Fruit fly (Drosophila melanogaster) whole organism, embryonic: ENCODE results near the gene CG6325.

Experiments
- Atf6 ChIP-seq: fragments of 200-800 bp; sonication (Bioruptor generic); IDR thresholded peaks from 2 replicates; pipeline ENCODE4 v1.3.6; 2022; ENCODE audit warnings: missing biosample characterization, missing genetic modification characterization
- Awh ChIP-seq: fragments of 200-800 bp; sonication (Bioruptor generic); IDR thresholded peaks from 2 replicates; pipeline ENCODE4, ENCODE4 v1.3.6; 2022; ENCODE audit warnings: missing biosample characterization, missing genetic modification characterization
- BEAF-32 ChIP-seq: fragments of 200-800 bp; sonication (Bioruptor generic); optimal IDR thresholded peaks from 3 replicates; lab custom pipeline; 2017; ENCODE audit warnings: missing biosample characterization, missing genetic modification characterization, mild to moderate bottlenecking, moderate library complexity, missing genetic modification reagents
- CG10321 ChIP-seq: fragments of 200-800 bp; sonication (Bioruptor generic); IDR thresholded peaks from 2 replicates; pipeline ENCODE4 v1.3.6; 2022; ENCODE audit warnings: missing biosample characterization, missing genetic modification characterization
- CG10431 ChIP-seq: fragments of 200-800 bp; sonication (Bioruptor generic); optimal IDR thresholded peaks from 3 replicates; lab custom pipeline; 2018; ENCODE audit warnings: missing biosample characterization, mild to moderate bottlenecking, missing genetic modification characterization
- CG12219 ChIP-seq: fragments of 200-800 bp; sonication (Bioruptor generic); optimal IDR thresholded peaks from 3 replicates; lab custom pipeline; 2018; ENCODE audit warnings: missing biosample characterization, mild to moderate bottlenecking, missing genetic modification characterization
- CG12391 ChIP-seq: fragments of 200-800 bp; sonication (Bioruptor generic); optimal IDR thresholded peaks from 3 replicates; lab custom pipeline; 2018; ENCODE audit warnings: missing biosample characterization, mild to moderate bottlenecking, missing genetic modification characterization, moderate library complexity
- CG13775 ChIP-seq: fragments of 200-800 bp; sonication (Bioruptor generic); optimal IDR thresholded peaks from 3 replicates; lab custom pipeline; 2017; ENCODE audit warnings: missing biosample characterization, mild to moderate bottlenecking, missing genetic modification characterization
- CG17359 ChIP-seq: fragments of 200-800 bp; sonication (Bioruptor generic); optimal IDR thresholded peaks from 3 replicates; lab custom pipeline; 2018; ENCODE audit warnings: missing biosample characterization, mild to moderate bottlenecking, missing genetic modification characterization, moderate library complexity
- CG17361 ChIP-seq: fragments of 200-800 bp; sonication (Bioruptor generic); IDR thresholded peaks from 3 replicates; pipeline ENCODE4 v1.3.6; 2022; ENCODE audit warnings: missing biosample characterization, missing genetic modification characterization
- CG17385 ChIP-seq: fragments of 200-800 bp; sonication (Bioruptor generic); optimal IDR thresholded peaks from 3 replicates; lab custom pipeline; 2018; ENCODE audit warnings: missing biosample characterization, mild to moderate bottlenecking, missing genetic modification characterization
- CG18599 ChIP-seq: fragments of 200-800 bp; sonication (Bioruptor generic); optimal IDR thresholded peaks from 3 replicates; lab custom pipeline; 2017; ENCODE audit warnings: missing biosample characterization, missing genetic modification characterization, mild to moderate bottlenecking, moderate library complexity, missing genetic modification reagents
- CG2129 ChIP-seq: fragments of 200-800 bp; sonication (Bioruptor generic); IDR thresholded peaks from 2 replicates; pipeline ENCODE4 v1.3.6; 2022; ENCODE audit warnings: missing biosample characterization, missing genetic modification characterization; ENCODE audit not compliant: partially characterized antibody
- CG2875 ChIP-seq: fragments of 200-800 bp; sonication (Bioruptor generic); optimal IDR thresholded peaks from 2 replicates; lab custom pipeline; 2017; ENCODE audit warnings: missing biosample characterization, mild to moderate bottlenecking, missing genetic modification characterization, missing genetic modification reagents
- CG2889 ChIP-seq: fragments of 200-800 bp; sonication (Bioruptor generic); IDR thresholded peaks from 3 replicates; pipeline ENCODE4 v1.3.6; 2022; ENCODE audit warnings: missing biosample characterization, missing genetic modification characterization
- CG30403 ChIP-seq: fragments of 200-800 bp; sonication (Bioruptor generic); optimal IDR thresholded peaks from 3 replicates; lab custom pipeline; 2016; ENCODE audit warnings: missing biosample characterization, missing genetic modification characterization
- CG31441 ChIP-seq: fragments of 200-800 bp; sonication (Bioruptor generic); IDR thresholded peaks from 2 replicates; pipeline ENCODE4 v1.3.6; 2022; ENCODE audit warnings: missing biosample characterization, missing genetic modification characterization
- CG32532 ChIP-seq: fragments of 200-800 bp; sonication (Bioruptor generic); IDR thresholded peaks from 2 replicates; pipeline ENCODE4 v1.3.6; 2022; ENCODE audit warnings: missing biosample characterization, missing genetic modification characterization
- CG3407 ChIP-seq: fragments of 200-800 bp; sonication (Bioruptor generic); optimal IDR thresholded peaks from 2 replicates; lab custom pipeline; 2018; ENCODE audit warnings: missing biosample characterization, mild to moderate bottlenecking, missing genetic modification characterization
- CG34376 ChIP-seq: fragments of 200-800 bp; sonication (Bioruptor generic); optimal IDR thresholded peaks from 2 replicates; lab custom pipeline; 2018; ENCODE audit warnings: missing biosample characterization, mild to moderate bottlenecking, missing genetic modification characterization
- CG3995 ChIP-seq: fragments of 200-800 bp; sonication (Bioruptor generic); optimal IDR thresholded peaks from 3 replicates; lab custom pipeline; 2016; ENCODE audit warnings: missing biosample characterization, missing genetic modification characterization
- CG4707 ChIP-seq: fragments of 200-800 bp; sonication (Bioruptor generic); optimal IDR thresholded peaks from 2 replicates; lab custom pipeline; 2018; ENCODE audit warnings: missing biosample characterization, mild to moderate bottlenecking, missing genetic modification characterization, moderate library complexity
- CG6689 ChIP-seq: fragments of 200-800 bp; sonication (Bioruptor generic); IDR thresholded peaks from 2 replicates; pipeline ENCODE4 v1.3.6; 2022; ENCODE audit warnings: missing biosample characterization, missing genetic modification characterization
- CG7928 ChIP-seq: fragments of 200-800 bp; sonication (Bioruptor generic); optimal IDR thresholded peaks from 2 replicates; lab custom pipeline; 2017; ENCODE audit warnings: missing biosample characterization, mild to moderate bottlenecking, missing genetic modification characterization
- Chrac-16 ChIP-seq: fragments of 200-800 bp; sonication (Bioruptor generic); optimal IDR thresholded peaks from 3 replicates; lab custom pipeline; 2016; ENCODE audit warnings: missing biosample characterization, missing genetic modification characterization
- CrebB ChIP-seq: fragments of 200-800 bp; sonication (Bioruptor generic); optimal IDR thresholded peaks from 3 replicates; lab custom pipeline; 2018; ENCODE audit warnings: missing biosample characterization, mild to moderate bottlenecking, missing genetic modification characterization
- Drgx ChIP-seq: fragments of 200-800 bp; sonication (Bioruptor generic); IDR thresholded peaks from 2 replicates; pipeline ENCODE4 v1.3.6; 2022; ENCODE audit warnings: missing biosample characterization, missing genetic modification characterization
- Eip74EF ChIP-seq, 2 experiments: fragments of 200-800 bp in 1 of 2; fragments of >200 bp in 1 of 2; sonication (Bioruptor generic) in 1 of 2; optimal IDR thresholded peaks; 2 replicates each; lab custom pipeline; 2017 to 2019; ENCODE audit warnings: missing biosample characterization in 2 of 2, missing genetic modification characterization in 2 of 2, mild to moderate bottlenecking in 1 of 2, moderate library complexity in 1 of 2
- HmgZ ChIP-seq: fragments of 200-800 bp; sonication (Bioruptor generic); optimal IDR thresholded peaks from 2 replicates; lab custom pipeline; 2018; ENCODE audit warnings: missing biosample characterization, mild to moderate bottlenecking, missing genetic modification characterization
- Hsf ChIP-seq: fragments of 200-800 bp; sonication (Bioruptor generic); optimal IDR thresholded peaks from 3 replicates; lab custom pipeline; 2016; ENCODE audit warnings: missing biosample characterization, missing genetic modification characterization
- Jarid2 ChIP-seq: fragments of 200-800 bp; sonication (Bioruptor generic); optimal IDR thresholded peaks from 3 replicates; lab custom pipeline; 2017; ENCODE audit warnings: mild to moderate bottlenecking, missing biosample characterization, missing genetic modification reagents, missing genetic modification characterization
- NK7.1 ChIP-seq: fragments of 200-800 bp; sonication (Bioruptor generic); optimal IDR thresholded peaks from 3 replicates; lab custom pipeline; 2016; ENCODE audit warnings: missing biosample characterization, missing genetic modification characterization
- Nf-YB ChIP-seq: fragments of 200-800 bp; sonication (Bioruptor generic); optimal IDR thresholded peaks from 3 replicates; lab custom pipeline; 2019; ENCODE audit warnings: missing biosample characterization, mild to moderate bottlenecking, missing genetic modification characterization, moderate library complexity
- Xrp1 ChIP-seq: fragments of 200-800 bp; sonication (Bioruptor generic); IDR thresholded peaks from 2 replicates; pipeline ENCODE4 v1.3.6; 2022; ENCODE audit warnings: missing biosample characterization, missing genetic modification characterization
- bcd ChIP-seq: fragments of 200-800 bp; sonication (Bioruptor generic); optimal IDR thresholded peaks from 2 replicates; lab custom pipeline; 2017; ENCODE audit warnings: missing biosample characterization, mild to moderate bottlenecking, missing genetic modification characterization
- bigmax ChIP-seq: fragments of 200-800 bp; sonication (Bioruptor generic); optimal IDR thresholded peaks from 2 replicates; lab custom pipeline; 2018; ENCODE audit warnings: missing biosample characterization, mild to moderate bottlenecking, missing genetic modification characterization
- dpn ChIP-seq, 2 experiments: fragments of 200-800 bp; sonication (Bioruptor generic); optimal IDR thresholded peaks; 3 replicates each; lab custom pipeline; 2016; ENCODE audit warnings: missing biosample characterization in 2 of 2, missing genetic modification characterization in 2 of 2
- emc ChIP-seq: fragments of 200-800 bp; sonication (Bioruptor generic); optimal IDR thresholded peaks from 2 replicates; lab custom pipeline; 2016; ENCODE audit warnings: missing biosample characterization, missing genetic modification characterization
- ind ChIP-seq: fragments of 200-800 bp; sonication (Bioruptor generic); optimal IDR thresholded peaks from 3 replicates; lab custom pipeline; 2016; ENCODE audit warnings: missing biosample characterization, missing genetic modification characterization
- kah ChIP-seq: fragments of 200-800 bp; sonication (Bioruptor generic); optimal IDR thresholded peaks from 2 replicates; lab custom pipeline; 2018; ENCODE audit warnings: missing biosample characterization, mild to moderate bottlenecking, missing genetic modification characterization
- ken ChIP-seq: fragments of 200-800 bp; sonication (Bioruptor generic); IDR thresholded peaks from 3 replicates; pipeline ENCODE4 v1.3.6; 2022; ENCODE audit warnings: missing biosample characterization, missing genetic modification characterization
- lab ChIP-seq: fragments of 200-800 bp; sonication (Bioruptor generic); optimal IDR thresholded peaks from 3 replicates; lab custom pipeline; 2017; ENCODE audit warnings: missing biosample characterization, missing genetic modification characterization, mild to moderate bottlenecking, moderate library complexity, missing genetic modification reagents
- nerfin-1 ChIP-seq: fragments of 200-800 bp; sonication (Bioruptor generic); optimal IDR thresholded peaks from 3 replicates; lab custom pipeline; 2019; ENCODE audit warnings: missing biosample characterization, mild to moderate bottlenecking, missing genetic modification characterization, moderate library complexity
- pum ChIP-seq: fragments of 200-800 bp; sonication (Bioruptor generic); optimal IDR thresholded peaks from 2 replicates; lab custom pipeline; 2016; ENCODE audit warnings: missing biosample characterization, missing genetic modification characterization
- sens ChIP-seq: fragments of 200-800 bp; sonication (Bioruptor generic); peaks from one replicate; lab custom pipeline; 2016; ENCODE audit warnings: missing biosample characterization, missing genetic modification characterization
- so ChIP-seq: fragments of 200-800 bp; sonication (Bioruptor generic); IDR thresholded peaks from 3 replicates; pipeline ENCODE4 v1.3.6; 2022; ENCODE audit warnings: missing biosample characterization, missing genetic modification characterization
- sr ChIP-seq: fragments of 200-800 bp; sonication (Bioruptor generic); IDR thresholded peaks from 3 replicates; pipeline ENCODE4 v1.3.6; 2022; ENCODE audit warnings: missing biosample characterization, missing genetic modification characterization
- unpg ChIP-seq: fragments of 200-800 bp; sonication (Bioruptor generic); optimal IDR thresholded peaks from 3 replicates; lab custom pipeline; 2018; ENCODE audit warnings: missing biosample characterization, mild to moderate bottlenecking, missing genetic modification characterization, moderate library complexity
- zfh1 ChIP-seq: fragments of 200-800 bp; sonication (Bioruptor generic); IDR thresholded peaks from 3 replicates; pipeline ENCODE4 v1.3.6; 2022; ENCODE audit warnings: missing biosample characterization, missing genetic modification characterization

CG6325 gene

DNA sequence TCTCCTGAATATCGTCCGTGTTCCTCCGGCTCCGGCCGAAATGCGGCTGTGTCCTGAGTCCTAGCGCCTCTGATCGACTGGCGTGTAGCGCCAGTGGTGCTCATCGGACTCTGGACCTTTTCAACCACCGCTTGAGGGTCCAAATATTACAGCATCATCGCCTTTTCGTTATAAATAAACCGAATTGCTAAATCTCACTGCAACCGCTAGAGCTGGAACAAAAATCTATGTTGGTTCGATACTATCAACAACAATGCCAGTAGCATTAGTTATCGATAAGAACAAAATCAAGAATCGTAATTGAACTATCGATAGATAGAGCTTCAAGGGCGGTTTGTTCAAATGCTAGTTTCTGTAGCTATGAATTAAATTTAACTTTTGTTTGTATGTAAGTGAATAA lies at the start of gene CG6325 (continued):
- no peak for TF ChIP-seq CG2889 (GFP tag; lab: Robert Waterston, UW)
- TF ChIP-seq Jarid2 (GFP tag; lab: Kevin White, UChicago): no peak
- peak; percentile 2 for TF ChIP-seq CrebB (tag; lab: Kevin White, UChicago)
- no peak for TF ChIP-seq Awh (GFP tag; lab: Robert Waterston, UW)
- no peak for TF ChIP-seq nerfin-1 (tag; lab: Kevin White, UChicago)
- TF ChIP-seq CG32532 (GFP tag; lab: Robert Waterston, UW): no peak
- TF ChIP-seq ind (GFP tag; lab: Kevin White, UChicago): no peak
- TF ChIP-seq Hsf (GFP tag; lab: Kevin White, UChicago): no peak
- TF ChIP-seq so (GFP tag; lab: Robert Waterston, UW): no peak
- TF ChIP-seq CG7928 (GFP tag; lab: Kevin White, UChicago): no peak
- no peak for TF ChIP-seq CG10321
- TF ChIP-seq CG34376 (GFP tag; lab: Kevin White, UChicago): no peak
- peak; percentile 91 for TF ChIP-seq CG2129 (GFP tag; lab: Robert Waterston, UW)
- no peak for TF ChIP-seq CG3995
- TF ChIP-seq CG2875 (GFP tag; lab: Kevin White, UChicago): no peak
- TF ChIP-seq, all 482 proteins: peak for 69

- peak; percentile 46; the same call in 1 of the 2 replicates for TF ChIP-seq Drgx
- no peak for TF ChIP-seq ken
- no peak for TF ChIP-seq CG4707 (GFP tag; lab: Kevin White, UChicago)
- no peak for TF ChIP-seq Chrac-16 (GFP tag; lab: Kevin White, UChicago)
- no peak for TF ChIP-seq Atf6 (GFP tag; lab: Robert Waterston, UW)
- TF ChIP-seq sr: no peak
- TF ChIP-seq CG10431 (GFP tag; lab: Kevin White, UChicago): no peak
These were observed 47.8 kb upstream of the CG6325 start for dm6 chr3R:10454909-10455308.

DNA sequence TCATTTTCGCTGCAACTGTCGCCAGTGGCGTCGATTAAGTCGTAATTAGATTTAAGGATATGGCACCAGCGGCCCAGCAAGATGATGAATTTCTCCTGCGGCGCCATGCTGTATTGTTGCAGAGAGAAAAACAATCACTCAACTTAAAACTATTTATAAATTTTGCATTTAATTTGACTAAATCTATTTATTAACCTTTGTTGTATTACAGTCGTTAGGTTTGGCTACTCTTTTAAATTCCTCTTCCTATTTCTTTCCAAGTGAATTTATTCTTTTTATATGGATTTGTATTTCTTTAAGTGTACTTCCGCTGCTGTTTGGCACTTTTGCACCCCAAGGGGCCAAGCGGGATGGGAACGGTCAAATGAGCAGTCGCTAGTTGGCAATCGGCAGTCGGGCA lies 41.9 kb upstream of the CG6325 start:
- TF ChIP-seq pum (GFP tag; lab: Kevin White, UChicago) (peak; percentile 8), Eip74EF (GFP tag; optimal IDR thresholded peaks at IDR 0.05; lab: Kevin White, UChicago) (peak in 1 of 2 experiments; percentile 19), zfh1 (GFP tag; lab: Robert Waterston, UW) (peak; percentile 39; the same call in 1 of the 3 replicates), HmgZ (tag; lab: Kevin White, UChicago) (no peak), bigmax (GFP tag; lab: Kevin White, UChicago) (no peak), CG13775 (peak; percentile 8), CG17385 (GFP tag; lab: Kevin White, UChicago) (peak; percentile 9), CG30403 (GFP tag; lab: Kevin White, UChicago) (peak; percentile 25), CG17359 (tag; lab: Kevin White, UChicago) (peak; percentile 51), emc (no peak), CG12219 (GFP tag; lab: Kevin White, UChicago) (peak; percentile 2), CG31441 (GFP tag; lab: Robert Waterston, UW) (peak; percentile 63; the same call in 1 of the 2 replicates), lab (GFP tag; lab: Kevin White, UChicago) (peak; percentile 31), CG18599 (GFP tag; lab: Kevin White, UChicago) (peak; percentile 36), CG3407 (GFP tag; lab: Kevin White, UChicago) (peak; percentile 1), Nf-YB (GFP tag; lab: Kevin White, UChicago) (peak; percentile 2), CG17361 (GFP tag; lab: Robert Waterston, UW) (peak; percentile 64), CG12391 (tag; lab: Kevin White, UChicago) (peak; percentile 66), dpn (GFP tag; optimal IDR thresholded peaks at IDR 0.05; lab: Kevin White, UChicago) (no peak), kah (GFP tag; lab: Kevin White, UChicago) (peak; percentile 25), BEAF-32 (GFP tag; lab: Kevin White, UChicago) (no peak), bcd (GFP tag; lab: Kevin White, UChicago) (peak; percentile 18), CG6689 (GFP tag; lab: Robert Waterston, UW) (peak; percentile 37; the same call in 1 of the 2 replicates), Xrp1 (GFP tag; lab: Robert Waterston, UW) (peak; percentile 59), NK7.1 (GFP tag; lab: Kevin White, UChicago) (no peak), sens (GFP tag; lab: Kevin White, UChicago) (peak; percentile 91), unpg (peak; percentile 51)
